Worm (Caenorhabditis elegans) whole organism, late embryonic: ENCODE data around the gene srbc-30.

Experiments used
- ama-1 ChIP-seq: fragments of 150-350 bp; optimal IDR thresholded peaks from 2 replicates; lab custom pipeline; 2014
- ceh-14 ChIP-seq: sonication (generic microtip); optimal IDR thresholded peaks from 2 replicates; lab custom pipeline; 2016; ENCODE audit warnings: missing genotype, missing genetic modification characterization, missing compliant biosample characterization
- dmd-4 ChIP-seq: sonication (generic microtip); optimal IDR thresholded peaks from 2 replicates; lab custom pipeline; 2016; ENCODE audit warnings: borderline replicate concordance, missing genetic modification characterization, missing compliant biosample characterization
- lin-11 ChIP-seq: fragments of 200-800 bp; sonication (Bioruptor generic); optimal IDR thresholded peaks from 2 replicates; lab custom pipeline; 2018; ENCODE audit warnings: mild to moderate bottlenecking, missing genetic modification characterization, missing compliant biosample characterization
- pha-2 ChIP-seq: sonication (generic microtip); optimal IDR thresholded peaks from 2 replicates; lab custom pipeline; 2017; ENCODE audit warnings: mild to moderate bottlenecking, missing genetic modification characterization, missing compliant biosample characterization

DNA sequence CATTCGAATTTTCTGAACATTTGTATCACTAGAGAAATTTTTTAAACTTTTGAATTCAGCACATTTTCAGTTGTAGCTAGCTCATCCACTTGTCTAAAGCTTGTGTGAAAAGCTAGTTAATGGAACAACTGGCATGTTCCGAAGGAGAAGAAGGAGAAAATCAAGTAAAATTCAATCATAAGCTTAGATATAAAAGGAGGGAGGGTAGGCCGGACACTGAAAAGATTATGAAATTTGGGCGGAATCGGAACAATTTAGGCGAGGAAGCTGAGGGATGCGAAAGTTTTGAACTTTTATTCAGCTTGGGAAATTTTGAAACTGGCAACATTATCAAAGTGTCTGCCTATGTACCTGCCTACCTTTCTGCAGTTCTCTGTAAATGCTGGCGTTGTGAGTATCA, 27.8 kb downstream of the srbc-30 start:
- TF ChIP-seq dmd-4 (tag; lab: Kevin White, UChicago) (no peak), lin-11 (tag; lab: Kevin White, UChicago) (no peak), ama-1 (no peak), ceh-14 (no peak), pha-2 (tag; lab: Kevin White, UChicago) (no peak)
